Worm (Caenorhabditis elegans): ENCODE measurements around the gene fbxa-35.
"Not testable (repeated sequence)": the region's sequence is repeated elsewhere in the genome, so short reads cannot be mapped to it uniquely, and the experiment has no call there.

- TF ChIP-seq dao-5, W03F9.2, him-1 (tag; optimal IDR thresholded peaks at IDR 0.05): not testable (repeated sequence)
These were observed 38.9 kb upstream of the fbxa-35 start, which contains the start of gene fbxa-208 for ce11 chrIII:1256519-1256918.

Measured in whole organism, L4/young adult.